Fruit fly (Drosophila melanogaster): Measurements from ENCODE around the gene fru.

- TF ChIP-seq insv (optimal IDR thresholded peaks at IDR 0.05) (no peak), Myc (optimal IDR thresholded peaks at IDR 0.05) (no peak)
Measured at dm6 chr3R:18490474-18490873, 54.9 kb downstream of the fru start.
